Fruit fly (Drosophila melanogaster) whole organism, embryonic: ENCODE data around the gene Cyp4ac2.

Source experiments
- CG12219 ChIP-seq: fragments of 200-800 bp; sonication (Bioruptor generic); optimal IDR thresholded peaks from 3 replicates; lab custom pipeline; 2018; ENCODE audit warnings: missing biosample characterization, mild to moderate bottlenecking, missing genetic modification characterization
- CG14014 ChIP-seq: fragments of 200-800 bp; sonication (Bioruptor generic); IDR thresholded peaks from 2 replicates; pipeline ENCODE4 v1.3.6; 2022; ENCODE audit warnings: missing biosample characterization, missing genetic modification characterization
- CG18262 ChIP-seq: fragments of 200-800 bp; optimal IDR thresholded peaks from 3 replicates; lab custom pipeline; 2019; ENCODE audit warnings: missing biosample characterization, mild to moderate bottlenecking, missing genetic modification characterization, moderate library complexity
- CG7372 ChIP-seq: fragments of 200-800 bp; sonication (Bioruptor generic); IDR thresholded peaks from 2 replicates; pipeline ENCODE4 v1.3.6; 2022; ENCODE audit warnings: missing biosample characterization, missing genetic modification characterization
- CG8478 ChIP-seq: fragments of >200 bp; optimal IDR thresholded peaks from 2 replicates; lab custom pipeline; 2018
- NC2α ChIP-seq: fragments of 200-800 bp; sonication (Bioruptor generic); optimal IDR thresholded peaks from 2 replicates; lab custom pipeline; 2016; ENCODE audit warnings: missing biosample characterization, missing genetic modification characterization
- Nf-YA ChIP-seq: fragments of 200-800 bp; sonication (Bioruptor generic); IDR thresholded peaks from 2 replicates; pipeline ENCODE4 v1.3.6; 2022; ENCODE audit warnings: missing biosample characterization, missing genetic modification characterization
- abd-A ChIP-seq: fragments of 200-800 bp; sonication (Bioruptor generic); optimal IDR thresholded peaks from 3 replicates; lab custom pipeline; 2019; ENCODE audit warnings: missing biosample characterization, mild to moderate bottlenecking, missing genetic modification characterization, moderate library complexity
- fd64A ChIP-seq: fragments of 200-800 bp; sonication (Bioruptor generic); optimal IDR thresholded peaks from 3 replicates; lab custom pipeline; 2018; ENCODE audit warnings: missing biosample characterization, mild to moderate bottlenecking, missing genetic modification characterization
- jing ChIP-seq: fragments of 200-800 bp; sonication (Bioruptor generic); optimal IDR thresholded peaks from 2 replicates; lab custom pipeline; 2018; ENCODE audit warnings: missing biosample characterization, mild to moderate bottlenecking, missing genetic modification characterization
- psq ChIP-seq: fragments of 200-800 bp; sonication (Bioruptor generic); optimal IDR thresholded peaks from 2 replicates; lab custom pipeline; 2017; ENCODE audit warnings: missing biosample characterization, missing genetic modification characterization
- twi ChIP-seq: fragments of 200-800 bp; optimal IDR thresholded peaks from 2 replicates; lab custom pipeline; 2019; ENCODE audit warnings: missing biosample characterization, mild to moderate bottlenecking, missing genetic modification characterization, moderate library complexity
- usp ChIP-seq: fragments of >200 bp; optimal IDR thresholded peaks from 2 replicates; lab custom pipeline; 2017; ENCODE audit warnings: missing biosample characterization, missing genetic modification characterization
- vvl ChIP-seq: fragments of 200-800 bp; sonication (Bioruptor generic); IDR thresholded peaks from 2 replicates; pipeline ENCODE4 v1.3.6; 2022; ENCODE audit warnings: missing biosample characterization, missing genetic modification characterization

DNA sequence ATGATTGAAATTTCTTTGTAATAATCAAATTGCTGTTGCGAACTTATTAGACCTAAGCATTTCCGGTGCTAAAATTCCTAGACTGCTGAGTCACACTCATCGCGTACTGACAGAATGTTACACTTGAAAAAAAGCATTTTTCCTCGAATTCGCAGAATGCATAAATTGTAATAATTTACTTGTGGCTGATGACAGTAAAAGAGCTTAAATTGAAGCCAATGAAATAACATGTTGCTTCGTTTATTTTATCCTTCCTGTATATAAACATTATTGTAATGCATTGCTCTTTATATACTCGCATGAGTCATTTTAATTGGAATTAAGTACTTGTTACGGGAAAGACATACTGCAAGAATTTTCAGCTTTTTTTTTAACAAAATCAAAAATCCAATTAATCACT lies 24.3 kb downstream of the Cyp4ac2 start:
- no peak for TF ChIP-seq CG14014 (GFP tag; lab: Robert Waterston, UW)
- no peak for TF ChIP-seq CG8478 (lab: Kevin White, UChicago)
- no peak for TF ChIP-seq vvl
- no peak for TF ChIP-seq fd64A (GFP tag; lab: Kevin White, UChicago)
- no peak for TF ChIP-seq abd-A (tag; lab: Kevin White, UChicago)
- no peak for TF ChIP-seq CG7372 (GFP tag; lab: Robert Waterston, UW)
- TF ChIP-seq psq (GFP tag; lab: Kevin White, UChicago), result no peak
- no peak for TF ChIP-seq CG18262 (tag; lab: Kevin White, UChicago)
- no peak for TF ChIP-seq jing (GFP tag; lab: Kevin White, UChicago)
- no peak for TF ChIP-seq usp (GFP tag; lab: Kevin White, UChicago)
- no peak for TF ChIP-seq NC2α (GFP tag; lab: Kevin White, UChicago)
- TF ChIP-seq CG12219 (GFP tag; lab: Kevin White, UChicago), result no peak
- TF ChIP-seq twi (tag; lab: Kevin White, UChicago), result no peak
- TF ChIP-seq Nf-YA (GFP tag; lab: Robert Waterston, UW), result no peak
